Worm (Caenorhabditis elegans) whole organism, late embryonic: Measurements from ENCODE around the gene ubh-3.

Experiments used
- elt-2 ChIP-seq: sonication (generic microtip); optimal IDR thresholded peaks from 2 replicates; lab custom pipeline; 2016; ENCODE audit warnings: missing genetic modification reagents, missing genetic modification characterization, missing compliant biosample characterization
- gmeb-2 ChIP-seq: sonication (generic microtip); optimal IDR thresholded peaks from 2 replicates; lab custom pipeline; 2016; ENCODE audit warnings: missing genetic modification characterization, inconsistent platforms, missing compliant biosample characterization

- peak; percentile 10 for TF ChIP-seq elt-2
- TF ChIP-seq gmeb-2 (tag; lab: Kevin White, UChicago) = no peak
Measured at ce11 chrV:6522879-6523497, 14.4 kb upstream of the ubh-3 start.
